Fruit fly (Drosophila melanogaster) whole organism, adult: Measurements from ENCODE around the gene Pitslre.

Source experiments
- CG11617 ChIP-seq: fragments of 200-800 bp; sonication (Bioruptor generic); optimal IDR thresholded peaks from 2 replicates; lab custom pipeline; 2017; ENCODE audit warnings: mild to moderate bottlenecking, missing biosample characterization, missing genetic modification reagents, missing genetic modification characterization
- CG12768 ChIP-seq: fragments of 200-800 bp; sonication (Bioruptor generic); optimal IDR thresholded peaks from 2 replicates; lab custom pipeline; 2017; ENCODE audit warnings: missing biosample characterization, missing genetic modification characterization, mild to moderate bottlenecking, moderate library complexity, missing genetic modification reagents
- CG14711 ChIP-seq: fragments of 200-800 bp; sonication (Bioruptor generic); optimal IDR thresholded peaks from 2 replicates; lab custom pipeline; 2018; ENCODE audit warnings: missing biosample characterization, mild to moderate bottlenecking, missing genetic modification characterization, moderate library complexity
- CG33017 ChIP-seq: fragments of 200-800 bp; sonication (Bioruptor generic); optimal IDR thresholded peaks from 2 replicates; lab custom pipeline; 2018; ENCODE audit warnings: missing biosample characterization, mild to moderate bottlenecking, missing genetic modification characterization, moderate library complexity
- CG7045 ChIP-seq: fragments of 200-800 bp; sonication (Bioruptor generic); optimal IDR thresholded peaks from 2 replicates; lab custom pipeline; 2017; ENCODE audit warnings: missing biosample characterization, mild to moderate bottlenecking, missing genetic modification characterization
- bab1 ChIP-seq: fragments of 200-800 bp; sonication (Bioruptor generic); optimal IDR thresholded peaks from 3 replicates; lab custom pipeline; 2019; ENCODE audit warnings: missing biosample characterization, mild to moderate bottlenecking, missing genetic modification characterization, moderate library complexity
- cnc ChIP-seq, 2 experiments: fragments of >200 bp; optimal IDR thresholded peaks; 2 replicates each; lab custom pipeline; 2017
- kay ChIP-seq: fragments of 200-800 bp; sonication (Bioruptor generic); peaks from one replicate; lab custom pipeline; 2016; ENCODE audit warnings: missing biosample characterization, missing genetic modification characterization, borderline replicate concordance
- ovo ChIP-seq: fragments of 200-800 bp; sonication (Bioruptor generic); optimal IDR thresholded peaks from 2 replicates; lab custom pipeline; 2016; ENCODE audit warnings: missing biosample characterization, missing genetic modification characterization
- tj ChIP-seq: fragments of 200-800 bp; sonication (Bioruptor generic); optimal IDR thresholded peaks from 3 replicates; lab custom pipeline; 2017; ENCODE audit warnings: missing biosample characterization, mild to moderate bottlenecking, missing genetic modification characterization, moderate library complexity
- toe ChIP-seq: fragments of 200-800 bp; sonication (Bioruptor generic); optimal IDR thresholded peaks from 2 replicates; lab custom pipeline; 2016; ENCODE audit warnings: missing biosample characterization, missing genetic modification characterization

DNA sequence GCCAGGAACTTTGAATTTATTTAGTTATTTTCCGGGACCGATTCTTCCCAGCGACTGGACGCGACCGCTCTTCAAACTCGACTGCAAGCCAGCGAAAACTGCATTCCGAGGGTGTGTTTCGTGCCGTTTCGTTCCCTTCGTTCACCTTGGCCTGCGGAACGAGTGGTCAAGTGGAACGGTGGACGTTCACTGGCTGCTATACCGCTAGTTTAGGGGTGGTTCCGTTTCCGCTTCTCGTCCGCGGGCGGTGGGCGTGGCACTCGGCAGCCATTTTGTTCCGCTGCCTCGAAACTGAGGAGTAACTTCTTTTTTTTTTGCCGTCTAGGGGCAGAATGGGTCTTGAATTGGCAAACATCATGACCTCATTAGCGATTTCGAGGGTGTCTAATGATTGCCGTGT lies 21.4 kb downstream of the Pitslre start, which contains the start of gene Six4:
- TF ChIP-seq CG33017 (tag; lab: Kevin White, UChicago) (no peak), CG12768 (GFP tag; lab: Kevin White, UChicago) (no peak), tj (GFP tag; lab: Kevin White, UChicago) (peak; percentile 62), toe (GFP tag; lab: Kevin White, UChicago) (no peak), kay (GFP tag; lab: Kevin White, UChicago) (no peak), CG7045 (no peak), cnc (optimal IDR thresholded peaks at IDR 0.05; lab: Kevin White, UChicago) (no peak), bab1 (GFP tag; lab: Kevin White, UChicago) (peak; percentile 43), CG14711 (tag; lab: Kevin White, UChicago) (no peak), CG11617 (GFP tag; lab: Kevin White, UChicago) (peak; percentile 41), ovo (peak; percentile 13)
